Fruit fly (Drosophila melanogaster) whole organism, embryonic: ENCODE results near the gene CG6923.

Experiments
- Ada2b ChIP-seq: fragments of 200-800 bp; sonication (Bioruptor generic); IDR thresholded peaks from 2 replicates; pipeline ENCODE4 v1.3.6; 2022; ENCODE audit warnings: missing biosample characterization, missing genetic modification characterization
- B-H1 ChIP-seq: fragments of 200-800 bp; sonication (Bioruptor generic); IDR thresholded peaks from 3 replicates; pipeline ENCODE4 v1.3.6; 2022; ENCODE audit warnings: missing biosample characterization, missing genetic modification characterization
- CG10209 ChIP-seq: fragments of 200-800 bp; sonication (Bioruptor generic); optimal IDR thresholded peaks from 3 replicates; lab custom pipeline; 2017; ENCODE audit warnings: missing biosample characterization, mild to moderate bottlenecking, missing genetic modification characterization, missing genetic modification reagents
- CG1024 ChIP-seq: fragments of 200-800 bp; sonication (Bioruptor generic); IDR thresholded peaks from 2 replicates; pipeline ENCODE4 v1.3.6; 2022; ENCODE audit warnings: missing biosample characterization, missing genetic modification characterization
- CG10654 ChIP-seq: fragments of 200-800 bp; sonication (Bioruptor generic); optimal IDR thresholded peaks from 2 replicates; lab custom pipeline; 2016; ENCODE audit warnings: missing biosample characterization, missing genetic modification characterization
- CG10959 ChIP-seq: fragments of 200-800 bp; sonication (Bioruptor generic); IDR thresholded peaks from 2 replicates; pipeline ENCODE4 v1.3.6; 2022; ENCODE audit warnings: missing biosample characterization, missing genetic modification characterization
- CG11504 ChIP-seq: fragments of 200-800 bp; sonication (Bioruptor generic); optimal IDR thresholded peaks from 3 replicates; lab custom pipeline; 2019; ENCODE audit warnings: missing biosample characterization, mild to moderate bottlenecking, missing genetic modification characterization, moderate library complexity
- CG12744 ChIP-seq: fragments of 200-800 bp; sonication (Bioruptor generic); optimal IDR thresholded peaks from 2 replicates; lab custom pipeline; 2016; ENCODE audit warnings: missing biosample characterization, missing genetic modification characterization
- CG13296 ChIP-seq: fragments of 200-800 bp; sonication (Bioruptor generic); optimal IDR thresholded peaks from 3 replicates; lab custom pipeline; 2018; ENCODE audit warnings: missing biosample characterization, mild to moderate bottlenecking, missing genetic modification characterization
- CG13424 ChIP-seq: fragments of 200-800 bp; sonication (Bioruptor generic); optimal IDR thresholded peaks from 2 replicates; lab custom pipeline; 2019; ENCODE audit warnings: missing biosample characterization, mild to moderate bottlenecking, missing genetic modification characterization, moderate library complexity
- CG15601 ChIP-seq: fragments of 200-800 bp; sonication (Bioruptor generic); optimal IDR thresholded peaks from 3 replicates; lab custom pipeline; 2019; ENCODE audit warnings: missing biosample characterization, mild to moderate bottlenecking, missing genetic modification characterization, moderate library complexity
- CG17829 ChIP-seq: fragments of 200-800 bp; optimal IDR thresholded peaks from 2 replicates; lab custom pipeline; 2019; ENCODE audit warnings: missing biosample characterization, mild to moderate bottlenecking, missing genetic modification characterization, moderate library complexity
- CG18599 ChIP-seq: fragments of 200-800 bp; sonication (Bioruptor generic); optimal IDR thresholded peaks from 3 replicates; lab custom pipeline; 2017; ENCODE audit warnings: missing biosample characterization, missing genetic modification characterization, mild to moderate bottlenecking, moderate library complexity, missing genetic modification reagents
- CG31441 ChIP-seq: fragments of 200-800 bp; sonication (Bioruptor generic); IDR thresholded peaks from 2 replicates; pipeline ENCODE4 v1.3.6; 2022; ENCODE audit warnings: missing biosample characterization, missing genetic modification characterization
- CG32772 ChIP-seq: fragments of 200-800 bp; sonication (Bioruptor generic); IDR thresholded peaks from 2 replicates; pipeline ENCODE4 v1.3.6; 2022; ENCODE audit warnings: missing biosample characterization, missing genetic modification characterization
- CG6689 ChIP-seq: fragments of 200-800 bp; sonication (Bioruptor generic); IDR thresholded peaks from 2 replicates; pipeline ENCODE4 v1.3.6; 2022; ENCODE audit warnings: missing biosample characterization, missing genetic modification characterization
- CG6765 ChIP-seq: fragments of 200-800 bp; sonication (Bioruptor generic); optimal IDR thresholded peaks from 3 replicates; lab custom pipeline; 2017; ENCODE audit warnings: missing biosample characterization, mild to moderate bottlenecking, missing genetic modification characterization
- CG6813 ChIP-seq: fragments of 200-800 bp; sonication (Bioruptor generic); optimal IDR thresholded peaks from 2 replicates; lab custom pipeline; 2017; ENCODE audit warnings: missing biosample characterization, missing genetic modification characterization, mild to moderate bottlenecking, moderate library complexity, missing genetic modification reagents
- CG7987 ChIP-seq: fragments of 200-800 bp; sonication (Bioruptor generic); optimal IDR thresholded peaks from 2 replicates; lab custom pipeline; 2018; ENCODE audit warnings: missing biosample characterization, mild to moderate bottlenecking, missing genetic modification characterization, moderate library complexity
- CG8478 ChIP-seq: fragments of >200 bp; optimal IDR thresholded peaks from 2 replicates; lab custom pipeline; 2018
- CG8765 ChIP-seq: fragments of 200-800 bp; sonication (Bioruptor generic); IDR thresholded peaks from 2 replicates; pipeline ENCODE4 v1.3.6; 2022; ENCODE audit warnings: missing biosample characterization, missing genetic modification characterization
- Chrac-16 ChIP-seq: fragments of 200-800 bp; sonication (Bioruptor generic); optimal IDR thresholded peaks from 3 replicates; lab custom pipeline; 2016; ENCODE audit warnings: missing biosample characterization, missing genetic modification characterization
- Dip3 ChIP-seq: fragments of 200-800 bp; sonication (Bioruptor generic); optimal IDR thresholded peaks from 3 replicates; lab custom pipeline; 2016; ENCODE audit warnings: missing biosample characterization, missing genetic modification characterization
- Doc2 ChIP-seq: fragments of 200-800 bp; sonication (Bioruptor generic); IDR thresholded peaks from 2 replicates; pipeline ENCODE4 v1.3.6; 2022; ENCODE audit warnings: missing biosample characterization, missing genetic modification characterization
- E2f2 ChIP-seq: fragments of 200-800 bp; sonication (Bioruptor generic); IDR thresholded peaks from 2 replicates; pipeline ENCODE4 v1.3.6; 2022; ENCODE audit warnings: missing biosample characterization, missing genetic modification characterization
- Eip74EF ChIP-seq, 2 experiments: fragments of 200-800 bp in 1 of 2; fragments of >200 bp in 1 of 2; sonication (Bioruptor generic) in 1 of 2; optimal IDR thresholded peaks; 2 replicates each; lab custom pipeline; 2017 to 2019; ENCODE audit warnings: missing biosample characterization in 2 of 2, missing genetic modification characterization in 2 of 2, mild to moderate bottlenecking in 1 of 2, moderate library complexity in 1 of 2
- Hmr ChIP-seq: fragments of 200-800 bp; sonication (Bioruptor generic); optimal IDR thresholded peaks from 3 replicates; lab custom pipeline; 2017; ENCODE audit warnings: mild to moderate bottlenecking, missing biosample characterization, missing genetic modification reagents, missing genetic modification characterization
- Lim3 ChIP-seq: fragments of 200-800 bp; sonication (Bioruptor generic); IDR thresholded peaks from 2 replicates; pipeline ENCODE4 v1.3.6; 2022; ENCODE audit warnings: missing biosample characterization, missing genetic modification characterization
- Lpt ChIP-seq: fragments of >200 bp; optimal IDR thresholded peaks from 2 replicates; lab custom pipeline; 2018; ENCODE audit warnings: missing biosample characterization, missing genetic modification characterization
- Mes4 ChIP-seq: fragments of 200-800 bp; sonication (Bioruptor generic); optimal IDR thresholded peaks from 2 replicates; lab custom pipeline; 2016; ENCODE audit warnings: missing biosample characterization, missing genetic modification characterization
- Oaz ChIP-seq: fragments of 200-800 bp; sonication (Bioruptor generic); IDR thresholded peaks from 2 replicates; pipeline ENCODE4 v1.3.6; 2022; ENCODE audit warnings: missing biosample characterization, missing genetic modification characterization
- Rx ChIP-seq: fragments of 200-800 bp; sonication (Bioruptor generic); IDR thresholded peaks from 2 replicates; pipeline ENCODE4 v1.3.6; 2022; ENCODE audit warnings: missing biosample characterization, missing genetic modification characterization
- Taf1 ChIP-seq: fragments of 200-800 bp; sonication (Bioruptor generic); IDR thresholded peaks from 2 replicates; pipeline ENCODE4 v1.3.6; 2022; ENCODE audit warnings: missing biosample characterization, missing genetic modification characterization
- amos ChIP-seq: fragments of 200-800 bp; sonication (Bioruptor generic); IDR thresholded peaks from 2 replicates; pipeline ENCODE4 v1.3.6; 2022; ENCODE audit warnings: missing biosample characterization, missing genetic modification characterization; ENCODE audit not compliant: partially characterized antibody
- croc ChIP-seq: fragments of 200-800 bp; sonication (Bioruptor generic); conservative IDR thresholded peaks from 3 replicates; pipeline ENCODE4 v1.3.6; 2022; ENCODE audit warnings: missing biosample characterization, missing genetic modification characterization
- crp ChIP-seq, 2 experiments: fragments of 200-800 bp; sonication (Bioruptor generic); optimal IDR thresholded peaks; 2 replicates in 1 of 2; 3 replicates in 1 of 2; lab custom pipeline; 2017; ENCODE audit warnings: missing biosample characterization in 2 of 2, missing genetic modification characterization in 2 of 2, mild to moderate bottlenecking in 1 of 2, moderate library complexity in 1 of 2
- fd3F ChIP-seq: fragments of 200-800 bp; sonication (Bioruptor generic); optimal IDR thresholded peaks from 2 replicates; lab custom pipeline; 2018; ENCODE audit warnings: missing biosample characterization, mild to moderate bottlenecking, missing genetic modification characterization, moderate library complexity
- fd64A ChIP-seq: fragments of 200-800 bp; sonication (Bioruptor generic); optimal IDR thresholded peaks from 3 replicates; lab custom pipeline; 2018; ENCODE audit warnings: missing biosample characterization, mild to moderate bottlenecking, missing genetic modification characterization
- hb ChIP-seq: fragments of 200-800 bp; sonication (Bioruptor generic); IDR thresholded peaks from 3 replicates; pipeline ENCODE4 v1.3.6; 2022; ENCODE audit warnings: missing biosample characterization, missing genetic modification characterization; ENCODE audit not compliant: partially characterized antibody
- lab ChIP-seq: fragments of 200-800 bp; sonication (Bioruptor generic); optimal IDR thresholded peaks from 3 replicates; lab custom pipeline; 2017; ENCODE audit warnings: missing biosample characterization, missing genetic modification characterization, mild to moderate bottlenecking, moderate library complexity, missing genetic modification reagents
- mld ChIP-seq: fragments of 200-800 bp; sonication (Bioruptor generic); IDR thresholded peaks from 3 replicates; pipeline ENCODE4 v1.3.6; 2022; ENCODE audit warnings: missing biosample characterization, missing genetic modification characterization; ENCODE audit not compliant: partially characterized antibody
- psq ChIP-seq: fragments of 200-800 bp; sonication (Bioruptor generic); optimal IDR thresholded peaks from 2 replicates; lab custom pipeline; 2017; ENCODE audit warnings: missing biosample characterization, missing genetic modification characterization
- repo ChIP-seq: fragments of 200-800 bp; sonication (Bioruptor generic); optimal IDR thresholded peaks from 2 replicates; lab custom pipeline; 2016; ENCODE audit warnings: missing biosample characterization, missing genetic modification characterization
- ro ChIP-seq: fragments of 200-800 bp; sonication (Bioruptor generic); IDR thresholded peaks from 2 replicates; pipeline ENCODE4 v1.3.6; 2022; ENCODE audit warnings: missing biosample characterization, missing genetic modification characterization
- shn ChIP-seq: fragments of 200-800 bp; sonication (Bioruptor generic); optimal IDR thresholded peaks from 3 replicates; lab custom pipeline; 2016; ENCODE audit warnings: missing biosample characterization, missing genetic modification characterization
- sna ChIP-seq: fragments of 200-800 bp; sonication (Bioruptor generic); IDR thresholded peaks from 2 replicates; pipeline ENCODE4 v1.3.6; 2022; ENCODE audit warnings: missing biosample characterization, missing genetic modification characterization; ENCODE audit not compliant: partially characterized antibody
- stc ChIP-seq: fragments of 200-800 bp; sonication (Bioruptor generic); IDR thresholded peaks from 2 replicates; pipeline ENCODE4 v1.3.6; 2022; ENCODE audit warnings: missing biosample characterization, missing genetic modification characterization
- tin ChIP-seq: fragments of 200-800 bp; sonication (Bioruptor generic); optimal IDR thresholded peaks from 3 replicates; lab custom pipeline; 2016; ENCODE audit warnings: missing biosample characterization, missing genetic modification characterization
- trh ChIP-seq: fragments of 200-800 bp; sonication (Bioruptor generic); optimal IDR thresholded peaks from 2 replicates; lab custom pipeline; 2016; ENCODE audit warnings: missing biosample characterization, missing genetic modification characterization
- zen2 ChIP-seq: fragments of 200-800 bp; sonication (Bioruptor generic); IDR thresholded peaks from 3 replicates; pipeline ENCODE4 v1.3.6; 2022; ENCODE audit warnings: missing biosample characterization, missing genetic modification characterization; ENCODE audit not compliant: partially characterized antibody

CG6923 gene

DNA sequence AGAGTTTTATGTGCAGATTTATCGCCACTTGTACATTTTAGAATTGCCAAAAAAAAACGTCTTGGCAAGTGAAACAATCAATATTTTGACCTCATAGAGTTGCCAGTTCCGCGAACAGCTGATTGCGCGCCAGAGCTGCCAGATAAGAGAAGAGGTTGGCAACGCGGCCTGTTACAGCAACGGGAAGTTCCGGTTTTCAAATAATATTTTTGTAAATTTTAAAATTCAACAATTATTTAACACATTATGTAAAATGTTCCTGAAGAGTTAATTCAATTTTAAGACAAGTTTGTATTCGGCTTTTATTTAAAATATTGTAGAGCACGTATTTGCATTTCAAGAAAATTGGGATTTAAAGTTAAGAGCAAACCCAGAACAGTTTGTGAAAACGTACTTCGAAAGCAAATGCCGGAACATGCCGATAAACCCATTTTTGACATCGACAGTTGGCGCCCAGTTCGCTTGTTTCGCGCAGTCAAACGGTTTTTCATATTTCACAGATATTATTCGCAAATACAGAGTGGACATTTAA is 36.9 kb upstream of the CG6923 start, which contains the start of the genes prd1 and HisCl1 (continued):
- peak; percentile 52 for TF ChIP-seq CG6813 (GFP tag; lab: Kevin White, UChicago)
- 0 out of 2 replicates have a peak, but pooled peaks have one; percentile 10 for TF ChIP-seq CG10959
- no peak for TF ChIP-seq Oaz
- peak; percentile 38; the same call in 1 of the 2 replicates for TF ChIP-seq CG6689 (GFP tag; lab: Robert Waterston, UW)
- TF ChIP-seq CG17829 (tag; lab: Kevin White, UChicago) = peak; percentile 57
- TF ChIP-seq mld (GFP tag; lab: Robert Waterston, UW) = no peak
- TF ChIP-seq CG32772 (GFP tag; lab: Robert Waterston, UW) = peak; percentile 57
- no peak for TF ChIP-seq repo (GFP tag; lab: Kevin White, UChicago)
- no peak for TF ChIP-seq Eip74EF (GFP tag; optimal IDR thresholded peaks at IDR 0.05; lab: Kevin White, UChicago)
- no peak for TF ChIP-seq CG18599 (GFP tag; lab: Kevin White, UChicago)
- no peak for TF ChIP-seq Lim3
- peak; percentile 40 for TF ChIP-seq tin (GFP tag; lab: Kevin White, UChicago)
- TF ChIP-seq psq (GFP tag; lab: Kevin White, UChicago) = no peak
- TF ChIP-seq Dip3 (GFP tag; lab: Kevin White, UChicago) = peak; percentile 70
- TF ChIP-seq amos (GFP tag; lab: Robert Waterston, UW) = no peak
- TF ChIP-seq Doc2 = no peak
- TF ChIP-seq Taf1 (GFP tag; lab: Robert Waterston, UW) = no peak; the same call in 1 of the 2 replicates
- no peak for TF ChIP-seq Ada2b
- TF ChIP-seq Lpt (GFP tag; lab: Kevin White, UChicago) = no peak
- peak; percentile 55 for TF ChIP-seq croc (GFP tag; lab: Robert Waterston, UW)
- TF ChIP-seq CG1024 (GFP tag; lab: Robert Waterston, UW) = no peak
- peak; percentile 72 for TF ChIP-seq CG15601 (tag; lab: Kevin White, UChicago)
- no peak for TF ChIP-seq CG11504
- TF ChIP-seq shn (GFP tag; lab: Kevin White, UChicago) = peak; percentile 68
- peak; percentile 32 for TF ChIP-seq CG12744
- TF ChIP-seq Rx = 0 out of 2 replicates have a peak, but pooled peaks have one; percentile 35
- peak; percentile 82 for TF ChIP-seq Hmr (GFP tag; lab: Kevin White, UChicago)
- no peak for TF ChIP-seq zen2 (GFP tag; lab: Robert Waterston, UW)
- TF ChIP-seq sna = 0 out of 2 replicates have a peak, but pooled peaks have one; percentile 38
- no peak for TF ChIP-seq lab
- peak; percentile 70 for TF ChIP-seq CG7987
- peak; percentile 82 for TF ChIP-seq E2f2 (GFP tag; lab: Robert Waterston, UW)
- TF ChIP-seq CG8478 (lab: Kevin White, UChicago) = no peak
- TF ChIP-seq B-H1 (GFP tag; lab: Robert Waterston, UW) = peak; percentile 36; the same call in 1 of the 3 replicates
- TF ChIP-seq CG10209 = peak; percentile 72
- TF ChIP-seq Mes4 (GFP tag; lab: Kevin White, UChicago) = peak; percentile 58
- peak; percentile 25 for TF ChIP-seq CG6765 (GFP tag; lab: Kevin White, UChicago)
- TF ChIP-seq hb (GFP tag; lab: Robert Waterston, UW) = no peak
- TF ChIP-seq CG13424 = peak; percentile 71
- TF ChIP-seq CG10654 = peak; percentile 50
- peak; percentile 2 for TF ChIP-seq fd64A (GFP tag; lab: Kevin White, UChicago)
- TF ChIP-seq ro (GFP tag; lab: Robert Waterston, UW) = no peak
- peak; percentile 76 for TF ChIP-seq CG13296 (GFP tag; lab: Kevin White, UChicago)
- peak; percentile 68 for TF ChIP-seq fd3F (GFP tag; lab: Kevin White, UChicago)
- peak; percentile 34 for TF ChIP-seq trh (GFP tag; lab: Kevin White, UChicago)
- peak; percentile 58; the same call in 1 of the 2 replicates for TF ChIP-seq stc (GFP tag; lab: Robert Waterston, UW)
- peak; percentile 21; the same call in 1 of the 2 replicates for TF ChIP-seq CG8765 (GFP tag; lab: Robert Waterston, UW)
- no peak for TF ChIP-seq CG31441 (GFP tag; lab: Robert Waterston, UW)
- peak; percentile 61 for TF ChIP-seq Chrac-16 (GFP tag; lab: Kevin White, UChicago)
- TF ChIP-seq crp (GFP tag; optimal IDR thresholded peaks at IDR 0.05; lab: Kevin White, UChicago) = peak; percentile 90 to 98
